Worm (Caenorhabditis elegans) whole organism, L1 larva: ENCODE data around the gene cpar-1.

Source experiments
- Y116A8C.19 ChIP-seq: sonication (generic microtip); optimal IDR thresholded peaks from 2 replicates; lab custom pipeline; 2016; ENCODE audit warnings: missing compliant biosample characterization, missing genetic modification characterization, borderline replicate concordance
- aha-1 ChIP-seq: fragments of 150-350 bp; optimal IDR thresholded peaks from 2 replicates; lab custom pipeline; 2014; ENCODE audit warnings: missing biosample characterization, missing genetic modification characterization
- blmp-1 ChIP-seq: fragments of 150-350 bp; optimal IDR thresholded peaks from 2 replicates; lab custom pipeline; 2014; ENCODE audit warnings: missing biosample characterization, missing genetic modification characterization
- ceh-88 ChIP-seq: fragments of 200-800 bp; sonication (Bioruptor generic); IDR thresholded peaks from 2 replicates; pipeline ENCODE4 v1.3.6; 2022; ENCODE audit warnings: missing genetic modification characterization, missing compliant biosample characterization
- dpl-1 ChIP-seq, 3 experiments: fragments of 150-350 bp in 2 of 3; sonication (generic microtip) in 1 of 3; optimal IDR thresholded peaks; 2 replicates each; lab custom pipeline; 2014 to 2017; ENCODE audit warnings: missing biosample characterization in 3 of 3, missing genetic modification characterization in 3 of 3, missing genetic modification reagents in 3 of 3
- jun-1 ChIP-seq: fragments of 150-350 bp; optimal IDR thresholded peaks from 2 replicates; lab custom pipeline; 2014; ENCODE audit warnings: missing biosample characterization, missing genetic modification reagents, missing genetic modification characterization
- mep-1 ChIP-seq: fragments of 150-350 bp; optimal IDR thresholded peaks from 2 replicates; lab custom pipeline; 2014; ENCODE audit warnings: missing biosample characterization, missing genetic modification characterization
- snpc-4 ChIP-seq: fragments of 150-350 bp; optimal IDR thresholded peaks from 2 replicates; lab custom pipeline; 2014; ENCODE audit warnings: missing biosample characterization, missing genetic modification characterization
- tbx-2 ChIP-seq: sonication (generic microtip); optimal IDR thresholded peaks from 2 replicates; lab custom pipeline; 2016; ENCODE audit warnings: missing genetic modification characterization, missing compliant biosample characterization

DNA sequence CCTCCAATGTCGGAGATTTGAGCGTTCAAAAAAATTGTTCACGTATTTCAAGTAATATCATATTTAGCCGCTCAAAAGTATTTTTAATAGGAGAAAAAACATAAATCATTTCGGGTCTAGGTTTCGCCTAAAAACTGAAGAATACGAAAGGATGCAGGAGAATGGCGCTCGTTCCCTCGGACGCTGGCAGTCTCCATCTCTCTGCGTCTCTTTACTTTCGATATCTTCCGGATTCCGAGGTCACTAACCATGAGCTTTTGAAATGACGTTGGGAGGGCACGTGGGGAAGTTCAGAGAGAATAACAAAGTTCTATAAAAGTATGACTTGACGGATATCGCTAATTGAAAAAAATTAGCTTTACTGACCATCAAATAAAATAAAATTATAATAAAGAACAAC is 42.9 kb upstream of the cpar-1 start:
- TF ChIP-seq ceh-88 (no peak), tbx-2 (tag; lab: Kevin White, UChicago) (no peak), mep-1 (tag; lab: Kevin White, UChicago) (peak; percentile 18), Y116A8C.19 (tag; lab: Kevin White, UChicago) (no peak), blmp-1 (tag; lab: Kevin White, UChicago) (peak; percentile 70), snpc-4 (tag; lab: Kevin White, UChicago) (no peak), jun-1 (tag; lab: Kevin White, UChicago) (no peak), dpl-1 (GFP tag; optimal IDR thresholded peaks at IDR 0.05; lab: Kevin White, UChicago) (peak in 2 of 3 experiments; percentile 9 to 46), aha-1 (tag; lab: Kevin White, UChicago) (no peak)
